Worm (Caenorhabditis elegans): ENCODE results near the gene lst-6.

lst-6 gene

ce11 chrII:6972185-6972737 is 50.0 kb downstream of the lst-6 start, which contains the start of gene art-1:
TSS of gene art-1 (minus strand) at chrII:6972235.
- TF ChIP-seq elt-2 (tag; optimal IDR thresholded peaks at IDR 0.05) (peak; percentile 26), zag-1 (tag; optimal IDR thresholded peaks at IDR 0.05) (no peak), nhr-71 (tag; optimal IDR thresholded peaks at IDR 0.05) (peak; percentile 1), efl-1 (optimal IDR thresholded peaks at IDR 0.05) (no peak), efl-1 (GFP tag; optimal IDR thresholded peaks at IDR 0.05 in 1 of 2) (peak in 1 of 2 experiments; percentile 64)

- TF ChIP-seq ztf-11 (tag; optimal IDR thresholded peaks at IDR 0.05) (no peak), egl-27 (tag; optimal IDR thresholded peaks at IDR 0.05) (no peak), mdl-1 (tag; optimal IDR thresholded peaks at IDR 0.05) (no peak), zag-1 (tag; optimal IDR thresholded peaks at IDR 0.05) (no peak), lin-14 (GFP tag; optimal IDR thresholded peaks at IDR 0.05) (no peak), ama-1 (optimal IDR thresholded peaks at IDR 0.05) (no peak), ztf-4 (tag; optimal IDR thresholded peaks at IDR 0.05) (no peak), aly-2 (tag; optimal IDR thresholded peaks at IDR 0.05) (no peak), hlh-17 (GFP tag; optimal IDR thresholded peaks at IDR 0.05; ENCODE audit: borderline replicate concordance) (no peak)
Observed at ce11 chrII:6970515-6970914, 51.8 kb downstream of the lst-6 start, which contains the start of gene C15F1.5. TSS of gene C15F1.5 (minus strand) at chrII:6970615.

ce11 chrII:6968191-6968675 is 54.1 kb downstream of the lst-6 start:
- peak; percentile 53 to 77 (median 72) for TF ChIP-seq ceh-82 (tag; optimal IDR thresholded peaks at IDR 0.05)
- no peak for TF ChIP-seq alr-1 (tag; optimal IDR thresholded peaks at IDR 0.05; ENCODE audit: borderline replicate concordance)
- peak; percentile 93 for TF ChIP-seq nhr-71 (tag; optimal IDR thresholded peaks at IDR 0.05)
- peak; percentile 80 for TF ChIP-seq C04F5.9 (tag; optimal IDR thresholded peaks at IDR 0.05)
- TF ChIP-seq swsn-7 (tag; optimal IDR thresholded peaks at IDR 0.05) = peak; percentile 87
- TF ChIP-seq efl-1 (optimal IDR thresholded peaks at IDR 0.05) = peak; percentile 60 to 78
- peak; percentile 37 to 96 for TF ChIP-seq efl-1 (GFP tag; optimal IDR thresholded peaks at IDR 0.05 in 1 of 2)
- no peak for TF ChIP-seq blmp-1 (tag; optimal IDR thresholded peaks at IDR 0.05)
- peak; percentile 86 for TF ChIP-seq lin-14 (GFP tag; optimal IDR thresholded peaks at IDR 0.05)
- peak; percentile 66 for TF ChIP-seq irx-1 (tag; optimal IDR thresholded peaks at IDR 0.05)
- TF ChIP-seq ets-5 (GFP tag; IDR thresholded peaks at IDR 0.05) = 0 out of 2 replicates have a peak, but pooled peaks have one; percentile 30
- TF ChIP-seq fkh-10 (GFP tag; optimal IDR thresholded peaks at IDR 0.05) = peak; percentile 21
- peak; percentile 73 for TF ChIP-seq grh-1 (GFP tag; IDR thresholded peaks at IDR 0.05)
- TF ChIP-seq nhr-11 (tag; optimal IDR thresholded peaks at IDR 0.05) = peak; percentile 12
- peak; percentile 37 for TF ChIP-seq ceh-8 (GFP tag; optimal IDR thresholded peaks at IDR 0.05)
- no peak for TF ChIP-seq nhr-237 (tag; optimal IDR thresholded peaks at IDR 0.05)
- TF ChIP-seq mdl-1 (tag; optimal IDR thresholded peaks at IDR 0.05) = peak; percentile 54
- no peak for TF ChIP-seq unc-98 (GFP tag; IDR thresholded peaks at IDR 0.05)
- peak; percentile 64 for TF ChIP-seq fkh-8 (tag; optimal IDR thresholded peaks at IDR 0.05)
- TF ChIP-seq xbp-1 (tag; optimal IDR thresholded peaks at IDR 0.05) = peak; percentile 73
- TF ChIP-seq isw-1 (GFP tag; IDR thresholded peaks at IDR 0.05) = peak; percentile 48
- TF ChIP-seq unc-30 (tag; optimal IDR thresholded peaks at IDR 0.05) = no peak
- peak; percentile 69 for TF ChIP-seq tbx-2 (tag; optimal IDR thresholded peaks at IDR 0.05)
- no peak; the same call in 1 of the 2 replicates for TF ChIP-seq mab-9 (GFP tag; IDR thresholded peaks at IDR 0.05)
- peak; percentile 44 for TF ChIP-seq F16B12.6 (tag; optimal IDR thresholded peaks at IDR 0.05)
- TF ChIP-seq nhr-20 (tag; optimal IDR thresholded peaks at IDR 0.05) = peak; percentile 89
- TF ChIP-seq dsc-1 (tag; optimal IDR thresholded peaks at IDR 0.05) = peak; percentile 79
- peak; percentile 41 to 65 for TF ChIP-seq lin-35 (GFP tag; optimal IDR thresholded peaks at IDR 0.05)
- peak; percentile 81 for TF ChIP-seq lin-39 (tag; optimal IDR thresholded peaks at IDR 0.05)
- peak; percentile 95 for TF ChIP-seq ama-1 (optimal IDR thresholded peaks at IDR 0.05)
- no peak for TF ChIP-seq nhr-28 (tag; optimal IDR thresholded peaks at IDR 0.05)
- TF ChIP-seq zip-4 (GFP tag; optimal IDR thresholded peaks at IDR 0.05) = peak; percentile 59
- TF ChIP-seq pag-3 (tag; optimal IDR thresholded peaks at IDR 0.05; ENCODE audit: borderline replicate concordance, insufficient read depth) = no peak
- TF ChIP-seq elt-3 (tag; optimal IDR thresholded peaks at IDR 0.05) = peak in 1 of 6 experiments; percentile 29
- no peak for TF ChIP-seq skn-1 (tag; optimal IDR thresholded peaks at IDR 0.05)
- TF ChIP-seq lsy-2 (tag; optimal IDR thresholded peaks at IDR 0.05) = peak; percentile 50 to 71
- TF ChIP-seq hpl-2 (GFP tag; optimal IDR thresholded peaks at IDR 0.05) = no peak
- peak; percentile 50 for TF ChIP-seq elt-2 (tag; optimal IDR thresholded peaks at IDR 0.05)
- peak; percentile 35 for TF ChIP-seq jun-1 (tag; optimal IDR thresholded peaks at IDR 0.05)
- no peak for TF ChIP-seq vab-15 (tag; optimal IDR thresholded peaks at IDR 0.05)
